Fruit fly (Drosophila melanogaster): ENCODE measurements around the gene CG34049.

DNA sequence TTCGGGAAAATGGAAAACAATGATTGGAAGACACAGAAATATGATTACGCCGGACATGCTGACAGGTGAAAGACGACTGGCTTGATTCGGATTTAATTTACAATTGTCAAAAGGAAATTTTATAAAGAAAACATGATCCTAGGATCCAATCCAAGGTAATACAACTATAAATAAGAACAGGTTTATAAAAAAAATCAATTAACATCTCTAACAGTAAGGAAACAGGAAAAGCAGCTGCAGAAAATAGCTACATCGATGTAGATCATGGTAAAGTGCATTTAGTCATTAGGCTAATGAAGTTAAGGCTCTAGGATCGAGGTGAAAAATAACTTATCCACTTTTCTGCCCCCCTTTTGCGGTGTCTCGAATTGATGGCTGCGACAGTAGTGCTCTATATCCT lies 24.2 kb upstream of the CG34049 start, which contains the start of gene CG17237:
- TF ChIP-seq CG6854 (GFP tag; optimal IDR thresholded peaks at IDR 0.05) (no peak), pdm3 (GFP tag; optimal IDR thresholded peaks at IDR 0.05) (no peak), CG15336 (GFP tag; IDR thresholded peaks at IDR 0.05) (no peak), Gug (GFP tag; IDR thresholded peaks at IDR 0.05) (no peak), dac (GFP tag; optimal IDR thresholded peaks at IDR 0.05) (no peak), CG10669 (GFP tag; optimal IDR thresholded peaks at IDR 0.05) (no peak), fkh (GFP tag; optimal IDR thresholded peaks at IDR 0.05) (no peak), Hr4 (GFP tag; optimal IDR thresholded peaks at IDR 0.05) (no peak), CG3032 (tag; optimal IDR thresholded peaks at IDR 0.05) (no peak), dsx (GFP tag; optimal IDR thresholded peaks at IDR 0.05; ENCODE audit: poor library complexity, severe bottlenecking) (no peak), lz (GFP tag; optimal IDR thresholded peaks at IDR 0.05) (no peak), CG1621 (tag; optimal IDR thresholded peaks at IDR 0.05) (no peak), Hr38 (GFP tag; optimal IDR thresholded peaks at IDR 0.05) (no peak), Sox14 (GFP tag; optimal IDR thresholded peaks at IDR 0.05) (no peak)

All from whole organism, prepupa.